Worm (Caenorhabditis elegans): Measurements from ENCODE around the gene F32F2.4.

The F32F2.4 gene

ce11 chrV:13273302-13273701 lies 2.8 kb upstream of the F32F2.4 start:
- TF ChIP-seq daf-12 (tag; optimal IDR thresholded peaks at IDR 0.05) (no peak), elt-3 (tag; optimal IDR thresholded peaks at IDR 0.05) (no peak), nhr-237 (tag; optimal IDR thresholded peaks at IDR 0.05) (no peak), R02D3.7 (tag; optimal IDR thresholded peaks at IDR 0.05) (no peak), nhr-43 (tag; optimal IDR thresholded peaks at IDR 0.05; ENCODE audit: poor library complexity, severe bottlenecking) (no peak), ZK546.5 (tag; optimal IDR thresholded peaks at IDR 0.05) (no peak), eor-1 (tag; optimal IDR thresholded peaks at IDR 0.05) (no peak), pha-4 (tag; optimal IDR thresholded peaks at IDR 0.05) (peak; percentile 50), unc-39 (tag; optimal IDR thresholded peaks at IDR 0.05) (no peak), unc-62 (GFP tag; optimal IDR thresholded peaks at IDR 0.05) (no peak), fkh-2 (tag; optimal IDR thresholded peaks at IDR 0.05) (no peak), elt-2 (tag; optimal IDR thresholded peaks at IDR 0.05) (peak; percentile 68), zag-1 (tag; optimal IDR thresholded peaks at IDR 0.05) (no peak), pqm-1 (tag; optimal IDR thresholded peaks at IDR 0.05) (peak; percentile 35), lin-39 (tag; optimal IDR thresholded peaks at IDR 0.05) (no peak), hmg-11 (tag; optimal IDR thresholded peaks at IDR 0.05) (no peak)

- TF ChIP-seq elt-2 (tag; optimal IDR thresholded peaks at IDR 0.05) (peak; percentile 73), sea-2 (GFP tag; optimal IDR thresholded peaks at IDR 0.05) (no peak), nhr-28 (tag; optimal IDR thresholded peaks at IDR 0.05) (no peak), nhr-237 (tag; optimal IDR thresholded peaks at IDR 0.05) (no peak), aly-2 (tag; optimal IDR thresholded peaks at IDR 0.05) (no peak), mml-1 (tag; optimal IDR thresholded peaks at IDR 0.05) (no peak), nhr-11 (tag; optimal IDR thresholded peaks at IDR 0.05) (no peak), lin-39 (tag; optimal IDR thresholded peaks at IDR 0.05) (no peak), tbx-2 (tag; optimal IDR thresholded peaks at IDR 0.05) (no peak), nhr-12 (tag; optimal IDR thresholded peaks at IDR 0.05) (no peak), eor-1 (tag; optimal IDR thresholded peaks at IDR 0.05) (no peak), pqm-1 (tag; optimal IDR thresholded peaks at IDR 0.05) (peak; percentile 22), ceh-28 (tag; optimal IDR thresholded peaks at IDR 0.05) (no peak), lsy-12 (tag; optimal IDR thresholded peaks at IDR 0.05) (no peak), unc-62 (GFP tag; optimal IDR thresholded peaks at IDR 0.05) (no peak), daf-12 (tag; optimal IDR thresholded peaks at IDR 0.05) (no peak)
Observed at ce11 chrV:13274615-13275014, 1.4 kb upstream of the F32F2.4 start.

- TF ChIP-seq daf-12 (tag; optimal IDR thresholded peaks at IDR 0.05) (no peak), zag-1 (tag; optimal IDR thresholded peaks at IDR 0.05) (no peak), snpc-4 (tag; optimal IDR thresholded peaks at IDR 0.05) (no peak), ceh-16 (tag; optimal IDR thresholded peaks at IDR 0.05) (no peak), unc-39 (tag; optimal IDR thresholded peaks at IDR 0.05) (no peak), egl-5 (tag; optimal IDR thresholded peaks at IDR 0.05) (no peak), R02D3.7 (tag; optimal IDR thresholded peaks at IDR 0.05) (no peak), ceh-82 (tag; optimal IDR thresholded peaks at IDR 0.05) (no peak), mml-1 (tag; optimal IDR thresholded peaks at IDR 0.05) (no peak)
Observed at ce11 chrV:13280382-13280781, 4.3 kb downstream of the F32F2.4 start.

ce11 chrV:13282958-13283357 lies 6.9 kb downstream of the F32F2.4 start:
- TF ChIP-seq lin-39 (tag; optimal IDR thresholded peaks at IDR 0.05) (no peak), nhr-11 (tag; optimal IDR thresholded peaks at IDR 0.05) (no peak), egl-5 (tag; optimal IDR thresholded peaks at IDR 0.05) (no peak), tbx-2 (tag; optimal IDR thresholded peaks at IDR 0.05) (no peak), lin-15B (tag; optimal IDR thresholded peaks at IDR 0.05) (no peak), nfya-1 (tag; optimal IDR thresholded peaks at IDR 0.05; ENCODE audit: insufficient read depth) (no peak), fkh-2 (tag; optimal IDR thresholded peaks at IDR 0.05) (no peak), ceh-16 (tag; optimal IDR thresholded peaks at IDR 0.05) (no peak)

- TF ChIP-seq nhr-25 (tag; optimal IDR thresholded peaks at IDR 0.05) (peak; percentile 21), aly-2 (tag; optimal IDR thresholded peaks at IDR 0.05) (no peak), fkh-10 (GFP tag; optimal IDR thresholded peaks at IDR 0.05) (no peak)
Observed at ce11 chrV:13285284-13285683, 9.2 kb downstream of the F32F2.4 start.

Measured in whole organism, L3 larva.